Worm (Caenorhabditis elegans) whole organism, L3 larva: ENCODE measurements around the gene C08F8.9.

ENCODE experiments used
- ZK546.5 ChIP-seq: sonication (generic microtip); optimal IDR thresholded peaks from 2 replicates; lab custom pipeline; 2017; ENCODE audit warnings: missing biosample characterization, missing genetic modification characterization
- ceh-16 ChIP-seq: sonication (generic microtip); optimal IDR thresholded peaks from 2 replicates; lab custom pipeline; 2017; ENCODE audit warnings: missing biosample characterization, missing genetic modification characterization
- elt-2 ChIP-seq: sonication (generic microtip); optimal IDR thresholded peaks from 2 replicates; lab custom pipeline; 2016; ENCODE audit warnings: missing genetic modification reagents, mild to moderate bottlenecking, missing genetic modification characterization, missing compliant biosample characterization
- fos-1 ChIP-seq: fragments of 150-350 bp; optimal IDR thresholded peaks from 2 replicates; lab custom pipeline; 2014; ENCODE audit warnings: missing biosample characterization, missing genetic modification characterization
- lin-15B ChIP-seq: fragments of 150-350 bp; optimal IDR thresholded peaks from 2 replicates; lab custom pipeline; 2014; ENCODE audit warnings: missing biosample characterization, missing genetic modification characterization
- mml-1 ChIP-seq: fragments of 150-350 bp; sonication (generic microtip); optimal IDR thresholded peaks from 3 replicates; lab custom pipeline; 2014; ENCODE audit warnings: missing biosample characterization, missing genetic modification characterization
- nhr-23 ChIP-seq: fragments of 150-350 bp; optimal IDR thresholded peaks from 2 replicates; lab custom pipeline; 2014; ENCODE audit warnings: missing biosample characterization, missing genetic modification reagents, missing genetic modification characterization
- nhr-25 ChIP-seq: sonication (generic microtip); optimal IDR thresholded peaks from 2 replicates; lab custom pipeline; 2017; ENCODE audit warnings: missing biosample characterization, missing genetic modification characterization
- nhr-28 ChIP-seq: fragments of 150-350 bp; optimal IDR thresholded peaks from 2 replicates; lab custom pipeline; 2014; ENCODE audit warnings: missing biosample characterization, missing genetic modification characterization
- pha-4 ChIP-seq: fragments of 150-350 bp; optimal IDR thresholded peaks from 2 replicates; lab custom pipeline; 2014; ENCODE audit warnings: missing biosample characterization, missing genetic modification reagents, missing genetic modification characterization
- sea-2 ChIP-seq: fragments of 150-350 bp; sonication (generic microtip); optimal IDR thresholded peaks from 4 replicates; lab custom pipeline; 2014; ENCODE audit warnings: missing biosample characterization, missing genetic modification reagents, missing genetic modification characterization
- unc-39 ChIP-seq: sonication (generic microtip); optimal IDR thresholded peaks from 4 replicates; lab custom pipeline; 2017; ENCODE audit warnings: missing biosample characterization, missing genetic modification characterization
- unc-62 ChIP-seq: fragments of 150-350 bp; sonication (generic microtip); optimal IDR thresholded peaks from 4 replicates; lab custom pipeline; 2014; ENCODE audit warnings: missing biosample characterization, missing genetic modification reagents, missing genetic modification characterization
- ztf-11 ChIP-seq: fragments of 150-350 bp; optimal IDR thresholded peaks from 2 replicates; lab custom pipeline; 2014; ENCODE audit warnings: missing biosample characterization, missing genetic modification characterization

DNA sequence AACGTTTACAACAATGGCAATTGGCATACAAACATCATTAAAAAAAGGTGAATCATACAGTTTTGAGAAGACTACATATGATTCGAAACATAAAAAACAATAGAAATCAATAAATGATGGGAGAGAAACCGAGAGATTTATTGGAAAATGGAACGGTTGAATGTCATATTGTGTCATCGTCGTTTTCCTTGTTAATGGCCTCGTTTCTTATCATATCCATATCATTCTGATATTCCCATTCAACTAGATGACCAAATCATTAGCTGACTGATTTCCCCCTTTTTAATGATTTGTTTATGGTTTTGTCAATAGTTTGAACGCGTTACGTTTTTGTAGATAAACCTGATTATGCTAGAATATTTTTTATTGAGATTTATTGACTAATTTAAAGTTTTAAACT lies 3.6 kb downstream of the C08F8.9 start:
- no peak for TF ChIP-seq ceh-16 (tag; lab: Kevin White, UChicago)
- TF ChIP-seq pha-4 (tag; lab: Kevin White, UChicago), result no peak
- no peak for TF ChIP-seq mml-1 (tag; lab: Kevin White, UChicago)
- no peak for TF ChIP-seq sea-2 (GFP tag; lab: Kevin White, UChicago)
- TF ChIP-seq nhr-28 (tag; lab: Kevin White, UChicago), result no peak
- TF ChIP-seq ztf-11 (tag; lab: Kevin White, UChicago), result no peak
- no peak for TF ChIP-seq fos-1 (tag; lab: Kevin White, UChicago)
- TF ChIP-seq ZK546.5 (tag; lab: Kevin White, UChicago), result no peak
- TF ChIP-seq unc-62 (GFP tag; lab: Kevin White, UChicago), result no peak
- TF ChIP-seq elt-2 (tag; lab: Kevin White, UChicago), result no peak
- TF ChIP-seq nhr-23, result peak; percentile 54
- no peak for TF ChIP-seq nhr-25 (tag; lab: Kevin White, UChicago)
- TF ChIP-seq unc-39 (tag; lab: Kevin White, UChicago), result no peak
- no peak for TF ChIP-seq lin-15B (tag; lab: Kevin White, UChicago)
